Worm (Caenorhabditis elegans): Measurements from ENCODE around the gene F35E12.6.

DNA sequence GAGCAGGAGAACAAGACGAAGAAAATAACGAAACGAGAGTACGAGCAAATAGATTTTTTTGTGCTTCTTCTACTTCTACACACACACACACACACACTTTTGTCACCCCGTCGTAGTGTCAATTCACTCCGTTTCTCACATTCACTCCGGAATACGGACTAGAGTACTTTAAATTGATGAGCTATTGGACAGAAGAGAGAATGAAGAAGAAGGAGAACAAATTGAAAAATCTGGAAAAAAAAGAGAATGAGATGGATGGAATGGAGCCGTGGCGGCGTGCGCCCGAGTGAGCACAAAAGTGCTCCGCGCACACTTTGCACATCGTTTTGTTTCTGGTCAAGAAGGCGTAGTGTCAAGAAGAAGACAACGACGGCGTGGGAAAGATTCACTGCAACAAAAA is 48.5 kb downstream of the F35E12.6 start:
- TF ChIP-seq unc-62 (GFP tag; optimal IDR thresholded peaks at IDR 0.05): no peak
- no peak for TF ChIP-seq snpc-4 (tag; optimal IDR thresholded peaks at IDR 0.05)
- no peak for TF ChIP-seq R02D3.7 (tag; optimal IDR thresholded peaks at IDR 0.05)
- TF ChIP-seq hmg-11 (tag; optimal IDR thresholded peaks at IDR 0.05): no peak
- TF ChIP-seq fkh-10 (GFP tag; optimal IDR thresholded peaks at IDR 0.05): no peak
- no peak for TF ChIP-seq nhr-12 (tag; optimal IDR thresholded peaks at IDR 0.05)
- TF ChIP-seq fos-1 (tag; optimal IDR thresholded peaks at IDR 0.05): no peak
- no peak for TF ChIP-seq ceh-28 (tag; optimal IDR thresholded peaks at IDR 0.05)
- TF ChIP-seq zag-1 (tag; optimal IDR thresholded peaks at IDR 0.05): no peak
- TF ChIP-seq aly-2 (tag; optimal IDR thresholded peaks at IDR 0.05): no peak
- no peak for TF ChIP-seq skn-1 (tag; optimal IDR thresholded peaks at IDR 0.05)
